Worm (Caenorhabditis elegans): ENCODE measurements around the gene fmo-3.

- TF ChIP-seq odd-2 (tag; optimal IDR thresholded peaks at IDR 0.05) (no peak), Y22D7AL.16 (tag; optimal IDR thresholded peaks at IDR 0.05) (no peak), nfya-1 (tag; optimal IDR thresholded peaks at IDR 0.05) (no peak), nhr-11 (tag; optimal IDR thresholded peaks at IDR 0.05) (no peak), sox-4 (tag; optimal IDR thresholded peaks at IDR 0.05) (no peak), F13H6.1 (tag; optimal IDR thresholded peaks at IDR 0.05) (no peak), sdc-2 (tag; optimal IDR thresholded peaks at IDR 0.05) (no peak), ceh-9 (tag; optimal IDR thresholded peaks at IDR 0.05) (no peak), T23F11.4 (GFP tag; optimal IDR thresholded peaks at IDR 0.05) (no peak), pqm-1 (tag; optimal IDR thresholded peaks at IDR 0.05) (no peak), rnt-1 (tag; optimal IDR thresholded peaks at IDR 0.05) (no peak), unc-86 (tag; optimal IDR thresholded peaks at IDR 0.05) (no peak), pha-4 (tag; optimal IDR thresholded peaks at IDR 0.05) (no peak), pax-1 (tag; optimal IDR thresholded peaks at IDR 0.05) (no peak)
These were observed 13.0 kb downstream of the fmo-3 start, which contains the start of gene mrpl-12 for ce11 chrIII:10707461-10707860.
